Fruit fly (Drosophila melanogaster): Measurements from ENCODE around the gene Mad.

Gene Mad

dm6 chr2L:3107988-3108678 lies 51.3 kb downstream of the Mad start:
- no peak for TF ChIP-seq pan (optimal IDR thresholded peaks at IDR 0.05)
- TF ChIP-seq EcR (GFP tag; optimal IDR thresholded peaks at IDR 0.05) = no peak
- no peak for TF ChIP-seq psq (optimal IDR thresholded peaks at IDR 0.05)
- TF ChIP-seq Dll (optimal IDR thresholded peaks at IDR 0.05) = no peak
- no peak for TF ChIP-seq CG8478 (optimal IDR thresholded peaks at IDR 0.05)
- TF ChIP-seq usp (GFP tag; optimal IDR thresholded peaks at IDR 0.05) = no peak

dm6 chr2L:3105895-3106294 lies 53.5 kb downstream of the Mad start:
- TF ChIP-seq psq (optimal IDR thresholded peaks at IDR 0.05) (no peak), CG8478 (optimal IDR thresholded peaks at IDR 0.05) (no peak), usp (GFP tag; optimal IDR thresholded peaks at IDR 0.05) (no peak), Dll (optimal IDR thresholded peaks at IDR 0.05) (no peak), EcR (GFP tag; optimal IDR thresholded peaks at IDR 0.05) (no peak), pan (optimal IDR thresholded peaks at IDR 0.05) (no peak)

dm6 chr2L:3100812-3101211 lies 58.6 kb downstream of the Mad start:
- TF ChIP-seq Dll (optimal IDR thresholded peaks at IDR 0.05) (no peak), CG8478 (optimal IDR thresholded peaks at IDR 0.05) (no peak), pan (optimal IDR thresholded peaks at IDR 0.05) (no peak), EcR (GFP tag; optimal IDR thresholded peaks at IDR 0.05) (no peak), usp (GFP tag; optimal IDR thresholded peaks at IDR 0.05) (no peak)

dm6 chr2L:3099930-3100329 lies 59.5 kb downstream of the Mad start:
- no peak for TF ChIP-seq usp (GFP tag; optimal IDR thresholded peaks at IDR 0.05)
- no peak for TF ChIP-seq pan (optimal IDR thresholded peaks at IDR 0.05)
- no peak for TF ChIP-seq Dll (optimal IDR thresholded peaks at IDR 0.05)
- no peak for TF ChIP-seq psq (optimal IDR thresholded peaks at IDR 0.05)
- no peak for TF ChIP-seq CG8478 (optimal IDR thresholded peaks at IDR 0.05)
- TF ChIP-seq EcR (GFP tag; optimal IDR thresholded peaks at IDR 0.05) = no peak
